Fruit fly (Drosophila melanogaster) whole organism, embryonic: ENCODE results near the gene Eig71Ea.

ENCODE experiments used
- Abd-B ChIP-seq: fragments of 200-800 bp; sonication (Bioruptor generic); optimal IDR thresholded peaks from 2 replicates; lab custom pipeline; 2018; ENCODE audit warnings: missing biosample characterization, mild to moderate bottlenecking, missing genetic modification characterization, moderate library complexity
- CG1233 ChIP-seq: fragments of 200-800 bp; sonication (Bioruptor generic); optimal IDR thresholded peaks from 4 replicates; lab custom pipeline; 2018; ENCODE audit warnings: missing biosample characterization, mild to moderate bottlenecking, missing genetic modification characterization
- CG7786 ChIP-seq: fragments of 200-800 bp; sonication (Bioruptor generic); optimal IDR thresholded peaks from 2 replicates; lab custom pipeline; 2016; ENCODE audit warnings: missing biosample characterization, missing genetic modification characterization
- HHEX ChIP-seq: fragments of 200-800 bp; sonication (Bioruptor generic); optimal IDR thresholded peaks from 3 replicates; lab custom pipeline; 2017; ENCODE audit warnings: missing biosample characterization, mild to moderate bottlenecking, missing genetic modification characterization, missing genetic modification reagents
- ci ChIP-seq: fragments of 200-800 bp; sonication (Bioruptor generic); IDR thresholded peaks from 3 replicates; pipeline ENCODE4 v1.3.6; 2022; ENCODE audit warnings: missing biosample characterization, missing genetic modification characterization
- h ChIP-seq: fragments of >200 bp; optimal IDR thresholded peaks from 2 replicates; lab custom pipeline; 2017
- lola ChIP-seq, 3 experiments: fragments of >200 bp in 2 of 3; fragments of 200-800 bp in 1 of 3; sonication (Bioruptor generic) in 1 of 3; optimal IDR thresholded peaks; 2 replicates each; lab custom pipeline; 2017 to 2019; ENCODE audit warnings: missing biosample characterization in 3 of 3, missing genetic modification characterization in 3 of 3, mild to moderate bottlenecking in 1 of 3, moderate library complexity in 1 of 3
- psq ChIP-seq: fragments of 200-800 bp; sonication (Bioruptor generic); optimal IDR thresholded peaks from 2 replicates; lab custom pipeline; 2017; ENCODE audit warnings: missing biosample characterization, missing genetic modification characterization

DNA sequence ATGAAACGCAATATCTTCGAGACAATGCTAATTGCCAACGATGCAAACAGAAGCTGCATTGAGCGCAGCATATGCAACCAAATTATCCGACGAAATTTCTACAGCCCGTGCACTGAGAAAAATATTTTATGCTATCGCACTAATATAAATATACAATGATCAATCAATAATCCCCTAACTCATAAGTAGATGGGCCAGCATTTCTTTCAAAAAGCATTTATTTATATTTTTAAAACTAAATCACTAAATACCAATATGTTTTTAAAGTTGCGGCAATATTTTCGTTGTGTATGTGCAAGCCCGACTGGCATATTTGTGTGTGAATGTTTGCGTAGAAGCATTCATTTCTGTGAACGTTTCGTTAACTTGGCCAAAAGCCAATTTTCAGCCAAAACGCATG lies 3.3 kb downstream of the Eig71Ea start:
- no peak for TF ChIP-seq ci
- TF ChIP-seq HHEX (GFP tag; lab: Kevin White, UChicago): no peak
- no peak for TF ChIP-seq lola (GFP tag; optimal IDR thresholded peaks at IDR 0.05; lab: Kevin White, UChicago)
- TF ChIP-seq Abd-B (GFP tag; lab: Kevin White, UChicago): no peak
- TF ChIP-seq psq (GFP tag; lab: Kevin White, UChicago): no peak
- TF ChIP-seq h (lab: Kevin White, UChicago): no peak
- TF ChIP-seq CG7786 (GFP tag; lab: Kevin White, UChicago): no peak
- no peak for TF ChIP-seq CG1233 (GFP tag; lab: Kevin White, UChicago)
